Worm (Caenorhabditis elegans) whole organism, early embryonic: ENCODE results near the gene F56H11.2.

Source experiments
- B0310.2 ChIP-seq: sonication (generic microtip); optimal IDR thresholded peaks from 2 replicates; lab custom pipeline; 2016; ENCODE audit warnings: mild to moderate bottlenecking, missing genetic modification characterization, missing compliant biosample characterization
- F13C5.2 ChIP-seq: sonication (generic microtip); optimal IDR thresholded peaks from 2 replicates; lab custom pipeline; 2017; ENCODE audit warnings: mild to moderate bottlenecking, missing genetic modification characterization, inconsistent platforms, missing compliant biosample characterization
- aly-1 ChIP-seq: sonication (generic microtip); optimal IDR thresholded peaks from 2 replicates; lab custom pipeline; 2016; ENCODE audit warnings: missing genetic modification characterization, missing compliant biosample characterization
- ama-1 ChIP-seq: fragments of 150-350 bp; optimal IDR thresholded peaks from 2 replicates; lab custom pipeline; 2014
- ceh-13 ChIP-seq: fragments of 200-800 bp; sonication (Bioruptor generic); optimal IDR thresholded peaks from 2 replicates; lab custom pipeline; 2018; ENCODE audit warnings: mild to moderate bottlenecking, missing genetic modification characterization, missing compliant biosample characterization
- ceh-36 ChIP-seq: sonication (generic microtip); optimal IDR thresholded peaks from 2 replicates; lab custom pipeline; 2016; ENCODE audit warnings: missing genetic modification characterization, inconsistent platforms, missing compliant biosample characterization
- ets-7 ChIP-seq: sonication (generic microtip); optimal IDR thresholded peaks from 2 replicates; lab custom pipeline; 2016; ENCODE audit warnings: missing genotype, missing genetic modification characterization, missing compliant biosample characterization
- flt-1 ChIP-seq: fragments of 200-800 bp; sonication (Bioruptor generic); IDR thresholded peaks from 2 replicates; pipeline ENCODE4 v1.3.6; 2022; ENCODE audit warnings: missing genetic modification characterization, missing compliant biosample characterization
- hmbx-1 ChIP-seq: sonication (generic microtip); optimal IDR thresholded peaks from 2 replicates; lab custom pipeline; 2016; ENCODE audit warnings: mild to moderate bottlenecking, missing genetic modification characterization, missing compliant biosample characterization
- hmg-4 ChIP-seq: fragments of 200-800 bp; sonication (Bioruptor generic); optimal IDR thresholded peaks from 2 replicates; lab custom pipeline; 2018; ENCODE audit warnings: mild to moderate bottlenecking, missing genetic modification characterization, missing compliant biosample characterization
- hnd-1 ChIP-seq: sonication (generic microtip); optimal IDR thresholded peaks from 2 replicates; lab custom pipeline; 2016; ENCODE audit warnings: missing genetic modification characterization, missing compliant biosample characterization
- pes-1 ChIP-seq: fragments of 200-800 bp; sonication (Bioruptor generic); IDR thresholded peaks from 2 replicates; pipeline ENCODE4 v1.3.6; 2022; ENCODE audit warnings: missing genetic modification reagents, missing genetic modification characterization, missing compliant biosample characterization
- scrt-1 ChIP-seq: fragments of 200-800 bp; sonication (Bioruptor generic); IDR thresholded peaks from 2 replicates; pipeline ENCODE4 v1.3.6; 2022; ENCODE audit warnings: missing genetic modification characterization, missing compliant biosample characterization
- sea-1 ChIP-seq: fragments of 200-800 bp; sonication (Bioruptor generic); conservative IDR thresholded peaks from 2 replicates; pipeline ENCODE4 v1.3.6; 2022; ENCODE audit warnings: missing genetic modification characterization, missing compliant biosample characterization
- tbx-11 ChIP-seq: fragments of 200-800 bp; sonication (Bioruptor generic); IDR thresholded peaks from 2 replicates; pipeline ENCODE4 v1.3.6; 2022; ENCODE audit warnings: missing genetic modification characterization, missing compliant biosample characterization
- tbx-37 ChIP-seq: fragments of 200-800 bp; sonication (Bioruptor generic); conservative IDR thresholded peaks from 2 replicates; pipeline ENCODE4 v1.3.6; 2022; ENCODE audit warnings: missing genetic modification reagents, missing genetic modification characterization, missing compliant biosample characterization
- tra-4 ChIP-seq: sonication (generic microtip); optimal IDR thresholded peaks from 2 replicates; lab custom pipeline; 2017; ENCODE audit warnings: missing genetic modification characterization, missing compliant biosample characterization

F56H11.2 gene

DNA sequence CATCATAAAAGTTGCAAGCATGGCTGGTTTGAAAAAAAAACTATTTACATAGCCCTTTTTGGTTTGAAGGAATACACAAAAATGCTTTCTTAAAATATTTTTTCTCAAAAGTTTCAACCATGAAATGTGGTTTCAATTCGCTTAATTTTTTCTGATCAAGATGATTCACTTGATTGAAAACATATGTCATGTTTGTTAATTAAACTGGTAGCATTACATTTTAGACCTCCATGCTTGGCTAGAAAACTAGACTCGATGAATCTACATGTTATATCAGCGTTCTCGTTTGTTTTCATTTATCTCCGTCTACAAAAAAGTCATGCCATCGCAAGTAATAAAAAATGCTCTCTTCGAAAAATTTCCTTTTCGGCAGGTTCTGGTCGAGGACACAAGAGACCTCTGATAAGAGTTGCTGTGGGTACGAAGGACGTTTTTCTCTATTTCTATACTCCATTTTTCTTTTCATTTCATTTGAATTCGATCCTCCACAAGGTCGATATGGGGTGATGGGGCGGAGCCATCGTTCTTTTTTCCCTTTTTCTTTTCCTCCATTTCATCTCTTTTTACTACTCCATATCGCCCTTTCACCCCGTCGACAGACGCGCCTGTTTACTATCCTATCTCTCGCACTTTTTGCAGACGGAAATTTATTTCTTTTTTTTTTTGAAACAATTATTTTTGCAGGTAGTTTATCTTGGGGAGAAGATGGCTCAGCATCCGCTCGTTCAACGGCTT lies 7.1 kb downstream of the F56H11.2 start, which contains the start of gene elo-1:
Gene elo-1 (plus strand): TSS at position 685 of the 735 bp plus-strand sequence.
- TF ChIP-seq tbx-11 (GFP tag; lab: Robert Waterston, UW) = no peak
- no peak for TF ChIP-seq hmbx-1 (tag; lab: Kevin White, UChicago)
- no peak for TF ChIP-seq pes-1 (GFP tag; lab: Robert Waterston, UW)
- TF ChIP-seq F13C5.2 (tag; lab: Kevin White, UChicago) = no peak
- TF ChIP-seq flt-1 (GFP tag; lab: Robert Waterston, UW) = no peak
- TF ChIP-seq sea-1 = no peak
- TF ChIP-seq ama-1 (lab: Kevin White, UChicago) = no peak
- no peak for TF ChIP-seq tra-4 (tag; lab: Kevin White, UChicago)
- TF ChIP-seq scrt-1 (GFP tag; lab: Robert Waterston, UW) = no peak

DNA sequence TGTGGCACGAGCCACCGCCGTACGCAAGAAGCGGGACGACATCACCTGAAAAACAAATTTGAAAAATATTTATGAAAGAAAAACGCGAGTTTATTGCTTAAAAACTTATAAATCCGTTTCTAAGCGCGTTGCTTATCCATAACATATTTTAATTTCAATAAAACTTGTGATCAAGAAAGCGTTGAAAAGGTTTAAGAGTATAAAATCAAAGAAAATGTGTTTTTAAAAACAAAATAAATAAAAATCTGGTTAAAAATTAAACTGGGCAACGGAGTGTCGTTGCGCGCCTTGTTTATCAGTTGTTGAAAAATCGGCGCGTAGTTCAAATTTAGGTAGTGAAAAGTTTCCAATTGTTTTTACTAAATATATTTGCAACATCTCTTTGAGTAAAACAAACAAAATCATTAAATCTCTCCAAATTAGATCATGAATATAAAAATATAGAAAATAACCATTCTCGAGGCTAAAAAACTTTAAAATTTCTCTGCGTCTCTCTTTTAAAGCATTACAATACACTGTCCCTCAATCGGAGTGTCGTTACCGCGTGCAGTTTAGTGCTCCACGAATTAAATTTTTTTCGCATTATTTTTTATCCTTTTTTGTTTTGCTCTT lies 8.0 kb downstream of the F56H11.2 start, which contains the start of gene ndua-5:
Gene ndua-5 (minus strand): TSS at position 51 of the 612 bp plus-strand sequence.
- TF ChIP-seq flt-1 (GFP tag; lab: Robert Waterston, UW) (no peak), B0310.2 (tag; lab: Kevin White, UChicago) (no peak), F13C5.2 (tag; lab: Kevin White, UChicago) (peak; percentile 11), sea-1 (no peak), pes-1 (GFP tag; lab: Robert Waterston, UW) (no peak), ceh-36 (no peak)

DNA sequence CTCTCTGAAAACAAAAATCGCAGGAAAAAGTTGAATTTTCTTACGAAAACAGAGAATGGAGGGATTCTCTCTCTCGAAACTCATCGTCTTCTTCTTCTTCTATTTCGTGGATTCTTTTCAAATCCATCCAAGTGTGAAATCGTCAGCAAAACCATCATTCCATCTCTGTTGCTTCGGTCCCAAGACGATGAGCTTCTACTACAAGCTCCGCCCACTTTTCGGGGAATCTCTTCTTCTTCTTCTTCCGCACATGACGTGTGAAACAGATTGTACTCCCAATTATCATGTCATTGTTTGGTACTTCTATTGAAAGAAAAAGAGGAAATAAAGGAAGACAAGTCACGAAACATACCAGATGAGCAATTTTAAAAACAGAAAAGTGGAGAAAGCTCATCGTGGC lies 9.8 kb downstream of the F56H11.2 start:
- TF ChIP-seq pes-1 (GFP tag; lab: Robert Waterston, UW) = no peak
- TF ChIP-seq F13C5.2 (tag; lab: Kevin White, UChicago) = no peak
- TF ChIP-seq flt-1 (GFP tag; lab: Robert Waterston, UW) = no peak
- no peak for TF ChIP-seq ets-7 (tag; lab: Kevin White, UChicago)
- no peak for TF ChIP-seq tbx-37 (GFP tag; lab: Robert Waterston, UW)
- no peak for TF ChIP-seq hmg-4
- no peak for TF ChIP-seq scrt-1 (GFP tag; lab: Robert Waterston, UW)
- TF ChIP-seq aly-1 (tag; lab: Kevin White, UChicago) = no peak

DNA sequence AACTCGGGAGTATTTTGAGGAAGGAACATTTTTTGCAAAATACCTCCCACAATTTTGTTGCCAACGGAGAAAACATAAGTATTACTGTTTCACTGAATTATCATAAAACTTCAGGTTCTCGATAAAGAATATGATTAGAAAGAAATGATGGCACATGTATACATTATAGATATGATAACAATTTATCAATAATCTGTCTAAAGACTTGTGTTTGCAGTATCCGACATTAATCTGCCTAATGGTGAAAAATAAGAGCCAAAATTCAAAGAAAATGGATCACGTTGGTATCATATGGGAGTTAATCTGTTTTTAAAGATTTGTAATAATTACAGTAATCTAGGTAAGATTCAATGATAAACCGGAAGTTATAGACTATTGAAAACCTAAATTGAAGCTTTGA lies 12.3 kb downstream of the F56H11.2 start:
- TF ChIP-seq hmg-4 (no peak), ets-7 (tag; lab: Kevin White, UChicago) (no peak)

DNA sequence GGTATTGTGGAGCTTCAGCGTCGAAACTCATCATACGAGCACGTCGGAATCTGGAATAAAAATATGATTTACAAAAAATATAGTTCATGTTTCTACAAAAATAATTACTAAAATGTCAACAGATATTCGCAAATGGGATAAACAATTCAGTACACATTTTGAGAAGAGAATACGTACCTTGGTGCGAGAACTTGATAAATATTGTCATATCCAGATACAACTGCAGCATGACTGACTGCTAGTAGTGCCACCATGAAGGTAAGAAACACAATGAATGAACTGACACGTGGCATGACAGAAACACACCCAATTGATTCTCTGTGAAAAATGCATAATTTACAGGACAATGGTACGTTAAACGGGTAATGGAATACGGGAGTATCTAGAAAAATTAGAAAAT lies 14.4 kb downstream of the F56H11.2 start, which contains the start of gene nlp-35:
Gene nlp-35 (minus strand): TSS at position 319 of the 400 bp plus-strand sequence.
- TF ChIP-seq F13C5.2 (tag; lab: Kevin White, UChicago) (no peak), hmbx-1 (tag; lab: Kevin White, UChicago) (no peak), B0310.2 (tag; lab: Kevin White, UChicago) (no peak), ama-1 (lab: Kevin White, UChicago) (no peak), tra-4 (tag; lab: Kevin White, UChicago) (no peak), hnd-1 (tag; lab: Kevin White, UChicago) (no peak), flt-1 (GFP tag; lab: Robert Waterston, UW) (no peak), ceh-36 (no peak), sea-1 (no peak), aly-1 (tag; lab: Kevin White, UChicago) (no peak)

DNA sequence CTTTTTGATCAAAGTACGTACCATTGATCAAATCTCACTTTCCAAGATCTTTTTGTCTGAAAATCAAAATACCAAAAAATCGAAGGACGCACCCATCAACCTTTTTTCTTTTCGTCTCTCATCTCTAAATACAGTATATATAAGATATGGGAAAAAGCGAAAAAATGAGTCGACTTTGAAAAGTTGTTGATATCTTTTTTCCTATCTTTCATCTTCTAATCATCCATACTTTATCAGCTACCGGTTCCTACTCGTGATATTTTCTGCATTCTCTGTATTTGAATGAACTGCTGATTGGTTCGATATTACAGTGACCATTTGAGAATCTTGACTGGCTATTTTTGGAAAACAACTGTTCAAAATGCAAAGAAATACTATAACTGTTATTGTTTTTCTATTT lies 16.1 kb downstream of the F56H11.2 start, which contains the start of gene C33A12.19:
Gene C33A12.19 (plus strand): TSS at position 169 of the 400 bp plus-strand sequence.
- TF ChIP-seq tbx-37 (GFP tag; lab: Robert Waterston, UW) (no peak), hmbx-1 (tag; lab: Kevin White, UChicago) (no peak), sea-1 (no peak), scrt-1 (GFP tag; lab: Robert Waterston, UW) (no peak), B0310.2 (tag; lab: Kevin White, UChicago) (no peak), hmg-4 (no peak), pes-1 (GFP tag; lab: Robert Waterston, UW) (no peak), ama-1 (lab: Kevin White, UChicago) (no peak), tra-4 (tag; lab: Kevin White, UChicago) (no peak), hnd-1 (tag; lab: Kevin White, UChicago) (no peak), flt-1 (GFP tag; lab: Robert Waterston, UW) (no peak), aly-1 (tag; lab: Kevin White, UChicago) (no peak), ceh-13 (no peak), ets-7 (tag; lab: Kevin White, UChicago) (no peak), tbx-11 (GFP tag; lab: Robert Waterston, UW) (no peak)

DNA sequence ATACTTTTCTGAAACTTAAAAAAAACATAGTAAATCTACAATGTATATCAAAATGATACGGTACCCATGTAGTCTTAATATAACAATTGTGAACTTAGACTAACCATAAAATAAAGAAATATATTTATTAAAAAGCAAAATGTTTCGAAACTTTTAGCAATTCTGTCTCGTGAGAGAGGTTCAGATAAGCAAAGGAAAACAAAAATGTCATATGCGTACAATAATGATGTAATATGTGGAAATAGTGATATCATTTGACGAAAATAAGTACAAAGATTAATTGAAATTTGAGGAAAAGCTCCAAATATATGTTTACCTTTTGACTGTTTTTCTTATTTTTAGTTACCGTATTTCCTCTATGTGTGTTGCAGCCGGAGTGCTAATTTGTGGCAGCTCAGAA lies 18.8 kb downstream of the F56H11.2 start:
- TF ChIP-seq scrt-1 (GFP tag; lab: Robert Waterston, UW) (no peak), tbx-37 (GFP tag; lab: Robert Waterston, UW) (no peak), tra-4 (tag; lab: Kevin White, UChicago) (no peak), sea-1 (no peak), hnd-1 (tag; lab: Kevin White, UChicago) (no peak), tbx-11 (GFP tag; lab: Robert Waterston, UW) (no peak), B0310.2 (tag; lab: Kevin White, UChicago) (no peak), hmbx-1 (tag; lab: Kevin White, UChicago) (no peak), ceh-13 (no peak)
